Worm (Caenorhabditis elegans): Measurements from ENCODE around the gene denn-4.

DNA sequence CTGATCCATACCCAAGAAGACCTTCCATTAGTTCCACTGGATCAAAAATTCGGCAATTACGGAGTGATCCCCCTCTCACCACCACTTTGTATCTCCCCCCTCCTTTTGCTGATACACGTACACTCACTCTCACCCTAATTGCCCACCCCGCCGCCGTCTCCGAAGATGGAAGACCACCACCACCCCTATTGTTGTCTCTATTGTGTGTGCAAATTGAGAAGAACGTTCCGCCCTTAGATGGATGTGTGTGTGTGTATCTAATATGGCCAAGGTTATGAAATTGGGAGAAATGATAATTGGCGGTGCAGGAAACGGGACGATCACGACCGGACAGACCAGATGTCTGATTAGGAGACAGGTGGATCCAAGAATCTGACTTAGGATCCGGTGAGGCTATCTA is 7.6 kb upstream of the denn-4 start:
- TF ChIP-seq tab-1 (GFP tag; IDR thresholded peaks at IDR 0.05) (no peak), flt-1 (GFP tag; IDR thresholded peaks at IDR 0.05) (peak; percentile 43; the same call in 1 of the 2 replicates), klf-2 (GFP tag; conservative IDR thresholded peaks at IDR 0.05) (no peak)
